Worm (Caenorhabditis elegans) whole organism, early embryonic: Measurements from ENCODE around the gene clec-266.

Experiments
- F13C5.2 ChIP-seq: sonication (generic microtip); optimal IDR thresholded peaks from 2 replicates; lab custom pipeline; 2017; ENCODE audit warnings: mild to moderate bottlenecking, missing genetic modification characterization, inconsistent platforms, missing compliant biosample characterization
- aly-1 ChIP-seq: sonication (generic microtip); optimal IDR thresholded peaks from 2 replicates; lab custom pipeline; 2016; ENCODE audit warnings: missing genetic modification characterization, missing compliant biosample characterization
- ama-1 ChIP-seq: fragments of 150-350 bp; optimal IDR thresholded peaks from 2 replicates; lab custom pipeline; 2014
- flt-1 ChIP-seq: fragments of 200-800 bp; sonication (Bioruptor generic); IDR thresholded peaks from 2 replicates; pipeline ENCODE4 v1.3.6; 2022; ENCODE audit warnings: missing genetic modification characterization, missing compliant biosample characterization
- pes-1 ChIP-seq: fragments of 200-800 bp; sonication (Bioruptor generic); IDR thresholded peaks from 2 replicates; pipeline ENCODE4 v1.3.6; 2022; ENCODE audit warnings: missing genetic modification reagents, missing genetic modification characterization, missing compliant biosample characterization
- sea-1 ChIP-seq: fragments of 200-800 bp; sonication (Bioruptor generic); conservative IDR thresholded peaks from 2 replicates; pipeline ENCODE4 v1.3.6; 2022; ENCODE audit warnings: missing genetic modification characterization, missing compliant biosample characterization
- tbx-37 ChIP-seq: fragments of 200-800 bp; sonication (Bioruptor generic); conservative IDR thresholded peaks from 2 replicates; pipeline ENCODE4 v1.3.6; 2022; ENCODE audit warnings: missing genetic modification reagents, missing genetic modification characterization, missing compliant biosample characterization

ce11 chrX:6583385-6583784 lies 39.3 kb downstream of the clec-266 start:
- no peak for TF ChIP-seq tbx-37 (GFP tag; lab: Robert Waterston, UW)
- TF ChIP-seq sea-1 (GFP tag; lab: Robert Waterston, UW): no peak
- TF ChIP-seq ama-1: no peak
- TF ChIP-seq pes-1 (GFP tag; lab: Robert Waterston, UW): no peak
- no peak for TF ChIP-seq flt-1
- no peak for TF ChIP-seq aly-1
- no peak for TF ChIP-seq F13C5.2 (tag; lab: Kevin White, UChicago)
